Worm (Caenorhabditis elegans) whole organism, midembryonic: ENCODE data around the gene kdp-1.

ENCODE experiments used
- T22C8.4 ChIP-seq: fragments of 200-800 bp; sonication (Bioruptor generic); IDR thresholded peaks from 2 replicates; pipeline ENCODE4 v1.3.6; 2022; ENCODE audit warnings: missing genetic modification characterization, missing compliant biosample characterization
- cog-1 ChIP-seq: sonication (generic microtip); optimal IDR thresholded peaks from 2 replicates; lab custom pipeline; 2016; ENCODE audit warnings: missing genetic modification characterization, missing compliant biosample characterization
- flt-1 ChIP-seq: fragments of 200-800 bp; sonication (Bioruptor generic); IDR thresholded peaks from 2 replicates; pipeline ENCODE4 v1.3.6; 2022; ENCODE audit warnings: missing genetic modification characterization, missing compliant biosample characterization
- klf-2 ChIP-seq: fragments of 200-800 bp; sonication (Bioruptor generic); conservative IDR thresholded peaks from 2 replicates; pipeline ENCODE4 v1.3.6; 2022; ENCODE audit warnings: missing genetic modification reagents, missing genetic modification characterization, missing compliant biosample characterization
- med-1 ChIP-seq: sonication (generic microtip); optimal IDR thresholded peaks from 2 replicates; lab custom pipeline; 2017; ENCODE audit warnings: missing genetic modification characterization, mild to moderate bottlenecking, missing compliant biosample characterization, antibody characterized with exemption, missing genetic modification reagents; ENCODE audit not compliant: insufficient read depth
- ref-1 ChIP-seq: fragments of 200-800 bp; sonication (Bioruptor generic); conservative IDR thresholded peaks from 2 replicates; pipeline ENCODE4 v1.3.6; 2022; ENCODE audit warnings: missing genetic modification reagents, missing genetic modification characterization, missing compliant biosample characterization
- tab-1 ChIP-seq: fragments of 200-800 bp; sonication (Bioruptor generic); IDR thresholded peaks from 2 replicates; pipeline ENCODE4 v1.3.6; 2022; ENCODE audit warnings: missing genetic modification characterization, missing compliant biosample characterization
- ztf-23 ChIP-seq: fragments of 200-800 bp; sonication (Bioruptor generic); IDR thresholded peaks from 2 replicates; pipeline ENCODE4 v1.3.6; 2022; ENCODE audit warnings: missing genetic modification reagents, missing genetic modification characterization, missing compliant biosample characterization
- ztf-29 ChIP-seq: fragments of 200-800 bp; sonication (Bioruptor generic); IDR thresholded peaks from 2 replicates; pipeline ENCODE4 v1.3.6; 2022; ENCODE audit warnings: missing genetic modification reagents, missing genetic modification characterization, missing compliant biosample characterization

kdp-1 gene

ce11 chrIV:13330547-13330946 is 30.6 kb downstream of the kdp-1 start:
- no peak for TF ChIP-seq T22C8.4 (GFP tag; lab: Robert Waterston, UW)
- no peak for TF ChIP-seq flt-1 (GFP tag; lab: Robert Waterston, UW)
- TF ChIP-seq med-1 (GFP tag; lab: Kevin White, UChicago) = no peak
- TF ChIP-seq tab-1 = no peak
- no peak for TF ChIP-seq ref-1 (GFP tag; lab: Robert Waterston, UW)
- TF ChIP-seq klf-2 (GFP tag; lab: Robert Waterston, UW) = no peak
- no peak for TF ChIP-seq cog-1 (tag; lab: Kevin White, UChicago)
- TF ChIP-seq ztf-29 (GFP tag; lab: Robert Waterston, UW) = no peak
- no peak for TF ChIP-seq ztf-23

ce11 chrIV:13331285-13331684 is 31.3 kb downstream of the kdp-1 start, which contains the start of gene pqn-74:
pqn-74 (minus strand) TSS chrIV:13331406.
- no peak for TF ChIP-seq ref-1 (GFP tag; lab: Robert Waterston, UW)
- no peak for TF ChIP-seq klf-2 (GFP tag; lab: Robert Waterston, UW)

- TF ChIP-seq tab-1 = no peak
- TF ChIP-seq ref-1 (GFP tag; lab: Robert Waterston, UW) = no peak
- TF ChIP-seq flt-1 (GFP tag; lab: Robert Waterston, UW) = no peak
- TF ChIP-seq med-1 (GFP tag; lab: Kevin White, UChicago) = no peak
- no peak for TF ChIP-seq T22C8.4 (GFP tag; lab: Robert Waterston, UW)
- TF ChIP-seq cog-1 (tag; lab: Kevin White, UChicago) = no peak
- TF ChIP-seq ztf-29 (GFP tag; lab: Robert Waterston, UW) = no peak
- TF ChIP-seq ztf-23 = no peak
- TF ChIP-seq klf-2 (GFP tag; lab: Robert Waterston, UW) = no peak
Measured at ce11 chrIV:13334287-13334686, 34.3 kb downstream of the kdp-1 start.

ce11 chrIV:13342555-13342954 is 42.6 kb downstream of the kdp-1 start, which contains the start of gene W02A2.5:
W02A2.5 (plus strand) TSS chrIV:13342855.
- no peak for TF ChIP-seq klf-2 (GFP tag; lab: Robert Waterston, UW)
- no peak for TF ChIP-seq ref-1 (GFP tag; lab: Robert Waterston, UW)
- no peak for TF ChIP-seq med-1 (GFP tag; lab: Kevin White, UChicago)
- TF ChIP-seq ztf-23 = no peak
- TF ChIP-seq flt-1 (GFP tag; lab: Robert Waterston, UW) = no peak
- TF ChIP-seq tab-1 = no peak
- TF ChIP-seq ztf-29 (GFP tag; lab: Robert Waterston, UW) = no peak
- no peak for TF ChIP-seq T22C8.4 (GFP tag; lab: Robert Waterston, UW)
- TF ChIP-seq cog-1 (tag; lab: Kevin White, UChicago) = no peak

ce11 chrIV:13346078-13346477 is 46.1 kb downstream of the kdp-1 start:
- TF ChIP-seq ztf-29 (GFP tag; lab: Robert Waterston, UW) = no peak
- no peak for TF ChIP-seq T22C8.4 (GFP tag; lab: Robert Waterston, UW)
- TF ChIP-seq cog-1 (tag; lab: Kevin White, UChicago) = no peak
- no peak for TF ChIP-seq klf-2 (GFP tag; lab: Robert Waterston, UW)
- no peak for TF ChIP-seq med-1 (GFP tag; lab: Kevin White, UChicago)
- TF ChIP-seq ref-1 (GFP tag; lab: Robert Waterston, UW) = no peak
- no peak for TF ChIP-seq ztf-23
- no peak for TF ChIP-seq flt-1 (GFP tag; lab: Robert Waterston, UW)
- no peak for TF ChIP-seq tab-1

DNA sequence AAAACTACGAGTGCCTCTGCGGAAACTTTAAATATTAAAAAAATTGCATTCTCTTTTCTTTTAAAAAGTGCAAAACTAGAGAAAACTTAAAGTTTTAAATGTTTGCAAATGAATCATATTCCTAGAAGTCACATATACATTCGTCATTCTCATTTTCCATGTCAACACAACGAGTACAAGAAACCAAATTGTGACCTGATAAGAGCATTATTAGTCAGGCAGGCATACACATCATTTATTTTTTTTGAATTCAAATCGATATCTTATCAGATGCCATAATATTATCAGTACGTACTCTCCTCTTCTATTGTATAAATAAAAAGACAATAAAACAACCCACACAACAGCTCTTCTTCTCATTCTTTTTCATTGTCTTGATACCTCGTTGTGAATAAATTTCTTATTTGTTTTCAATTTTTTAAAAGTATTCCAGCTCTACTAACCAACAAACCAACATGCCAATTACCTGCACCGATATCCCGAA is 47.3 kb downstream of the kdp-1 start, which contains the start of gene W02A2.9:
Gene W02A2.9 (plus strand): TSS at position 434 of the 484 bp plus-strand sequence.
- TF ChIP-seq tab-1 (no peak), flt-1 (GFP tag; lab: Robert Waterston, UW) (no peak), T22C8.4 (GFP tag; lab: Robert Waterston, UW) (no peak), ztf-29 (GFP tag; lab: Robert Waterston, UW) (no peak), ref-1 (GFP tag; lab: Robert Waterston, UW) (no peak), cog-1 (tag; lab: Kevin White, UChicago) (no peak), klf-2 (GFP tag; lab: Robert Waterston, UW) (no peak), ztf-23 (no peak), med-1 (GFP tag; lab: Kevin White, UChicago) (no peak)

DNA sequence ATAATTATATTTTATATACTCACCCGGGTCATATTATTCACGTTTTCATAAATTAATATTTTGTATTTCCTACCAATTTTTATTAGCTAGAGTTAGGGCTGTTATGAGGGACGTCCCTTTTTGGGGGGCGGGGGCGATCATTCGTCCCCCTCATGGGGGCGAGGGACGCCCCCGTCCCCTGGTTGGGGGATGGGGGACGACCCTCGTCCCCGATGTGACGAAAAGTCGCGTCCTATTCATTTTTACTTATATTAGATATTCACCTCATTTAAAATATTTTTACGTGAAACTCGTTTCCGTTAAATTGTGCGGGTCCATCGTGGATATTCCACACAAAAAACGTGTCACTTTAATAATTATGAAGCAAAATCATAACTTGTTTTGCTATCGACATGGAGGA is 48.6 kb downstream of the kdp-1 start, which contains the start of gene W02A2.12:
Gene W02A2.12 (minus strand): TSS at position 240 of the 400 bp plus-strand sequence.
- no peak for TF ChIP-seq med-1 (GFP tag; lab: Kevin White, UChicago)
- no peak for TF ChIP-seq ztf-29 (GFP tag; lab: Robert Waterston, UW)
- TF ChIP-seq ztf-23 = no peak
- TF ChIP-seq T22C8.4 (GFP tag; lab: Robert Waterston, UW) = no peak
- no peak for TF ChIP-seq klf-2 (GFP tag; lab: Robert Waterston, UW)
- no peak for TF ChIP-seq tab-1
